Fruit fly (Drosophila melanogaster): Measurements from ENCODE around the gene f.

The f gene

dm6 chrX:17296283-17297069 is 63.7 kb downstream of the f start (continued):
- TF ChIP-seq Gsc (GFP tag; IDR thresholded peaks at IDR 0.05) (no peak), bcd (GFP tag; optimal IDR thresholded peaks at IDR 0.05) (no peak), nerfin-2 (GFP tag; IDR thresholded peaks at IDR 0.05; ENCODE audit: partially characterized antibody) (no peak), Med (GFP tag) (peak; percentile 18), CG9932 (GFP tag; IDR thresholded peaks at IDR 0.05) (no peak), pum (GFP tag; optimal IDR thresholded peaks at IDR 0.05) (no peak), jigr1 (GFP tag; IDR thresholded peaks at IDR 0.05) (no peak), CG12071 (GFP tag; optimal IDR thresholded peaks at IDR 0.05) (no peak), oc (tag; optimal IDR thresholded peaks at IDR 0.05) (no peak), insv (GFP tag; optimal IDR thresholded peaks at IDR 0.05) (no peak), emc (GFP tag; optimal IDR thresholded peaks at IDR 0.05) (no peak), crp (GFP tag; optimal IDR thresholded peaks at IDR 0.05) (no peak)

- TF ChIP-seq bab2 (GFP tag; optimal IDR thresholded peaks at IDR 0.05) = peak; percentile 6
- TF ChIP-seq CG9876 (GFP tag; optimal IDR thresholded peaks at IDR 0.05) = no peak
- no peak for TF ChIP-seq crc (GFP tag; optimal IDR thresholded peaks at IDR 0.05)
- TF ChIP-seq hb (GFP tag; IDR thresholded peaks at IDR 0.05; ENCODE audit: partially characterized antibody) = no peak
- TF ChIP-seq esg (GFP tag; conservative IDR thresholded peaks at IDR 0.05) = no peak
- TF ChIP-seq shn (GFP tag; optimal IDR thresholded peaks at IDR 0.05) = peak; percentile 12
- no peak; the same call in 1 of the 3 replicates for TF ChIP-seq row (GFP tag; IDR thresholded peaks at IDR 0.05)
- no peak for TF ChIP-seq CG11695 (GFP tag; IDR thresholded peaks at IDR 0.05)
- TF ChIP-seq ATbp (GFP tag; optimal IDR thresholded peaks at IDR 0.05) = peak; percentile 60
- TF ChIP-seq Usf (GFP tag; optimal IDR thresholded peaks at IDR 0.05) = no peak
- TF ChIP-seq CG10209 (GFP tag; optimal IDR thresholded peaks at IDR 0.05) = no peak
- no peak for TF ChIP-seq CG12155 (GFP tag; optimal IDR thresholded peaks at IDR 0.05)
- TF ChIP-seq CG2202 (tag; optimal IDR thresholded peaks at IDR 0.05) = no peak
- TF ChIP-seq Fer2 (tag; optimal IDR thresholded peaks at IDR 0.05) = no peak
- no peak for TF ChIP-seq bowl (GFP tag; IDR thresholded peaks at IDR 0.05)
- no peak for TF ChIP-seq Hand (GFP tag; optimal IDR thresholded peaks at IDR 0.05)
- no peak for TF ChIP-seq CG2116 (GFP tag; optimal IDR thresholded peaks at IDR 0.05)
- peak; percentile 45 for TF ChIP-seq CG2875 (GFP tag; optimal IDR thresholded peaks at IDR 0.05)
- no peak for TF ChIP-seq CG31388 (GFP tag; optimal IDR thresholded peaks at IDR 0.05)
- no peak for TF ChIP-seq Deaf1 (tag; optimal IDR thresholded peaks at IDR 0.05)
- TF ChIP-seq abd-A (tag; optimal IDR thresholded peaks at IDR 0.05) = no peak
- no peak for TF ChIP-seq tx (GFP tag; optimal IDR thresholded peaks at IDR 0.05)
- peak; percentile 60 for TF ChIP-seq dmrt99B (tag; optimal IDR thresholded peaks at IDR 0.05)
- TF ChIP-seq Hmx (GFP tag; optimal IDR thresholded peaks at IDR 0.05) = no peak
- TF ChIP-seq D19B (GFP tag; optimal IDR thresholded peaks at IDR 0.05) = no peak
- no peak for TF ChIP-seq CG10959 (GFP tag; IDR thresholded peaks at IDR 0.05)
- peak; percentile 37 for TF ChIP-seq Sox100B (GFP tag; optimal IDR thresholded peaks at IDR 0.05)
- TF ChIP-seq Mes4 (GFP tag; optimal IDR thresholded peaks at IDR 0.05) = no peak
- TF ChIP-seq CG14710 (tag; optimal IDR thresholded peaks at IDR 0.05) = peak; percentile 24
- TF ChIP-seq corto (GFP tag; optimal IDR thresholded peaks at IDR 0.05) = no peak
- TF ChIP-seq gem (tag; optimal IDR thresholded peaks at IDR 0.05) = peak; percentile 61
- no peak for TF ChIP-seq pb (GFP tag; optimal IDR thresholded peaks at IDR 0.05)
- TF ChIP-seq CG1024 (GFP tag; IDR thresholded peaks at IDR 0.05) = no peak
- TF ChIP-seq CG32532 (GFP tag; IDR thresholded peaks at IDR 0.05) = no peak
- TF ChIP-seq bcd (GFP tag; optimal IDR thresholded peaks at IDR 0.05) = no peak
- TF ChIP-seq NFAT (GFP tag; IDR thresholded peaks at IDR 0.05) = no peak
- TF ChIP-seq CG9609 (GFP tag; optimal IDR thresholded peaks at IDR 0.05) = peak; percentile 5
Measured at dm6 chrX:17297070-17297689, 64.4 kb downstream of the f start.

Data from whole organism, embryonic.